Worm (Caenorhabditis elegans) whole organism, L1 larva: ENCODE results near the gene cest-25.

ENCODE experiments used
- F16B12.6 ChIP-seq: fragments of 150-350 bp; optimal IDR thresholded peaks from 2 replicates; lab custom pipeline; 2014; ENCODE audit warnings: missing biosample characterization, missing genetic modification characterization
- alr-1 ChIP-seq: fragments of 200-800 bp; sonication (Bioruptor generic); optimal IDR thresholded peaks from 2 replicates; lab custom pipeline; 2018; ENCODE audit warnings: borderline replicate concordance, mild to moderate bottlenecking, missing genetic modification characterization, missing compliant biosample characterization
- ama-1 ChIP-seq: fragments of 150-350 bp; optimal IDR thresholded peaks from 2 replicates; lab custom pipeline; 2014
- elt-3 ChIP-seq, 6 experiments: fragments of 150-350 bp in 1 of 6; sonication (generic microtip); optimal IDR thresholded peaks; 2 replicates each; lab custom pipeline; 2017 to 2018; ENCODE audit warnings: missing biosample characterization in 6 of 6, missing genetic modification characterization in 6 of 6, inconsistent platforms in 1 of 6
- fkh-10 ChIP-seq: sonication (generic microtip); optimal IDR thresholded peaks from 2 replicates; lab custom pipeline; 2017; ENCODE audit warnings: missing biosample characterization, missing genetic modification reagents, missing genetic modification characterization
- lir-3 ChIP-seq: sonication (generic microtip); optimal IDR thresholded peaks from 2 replicates; lab custom pipeline; 2016; ENCODE audit warnings: mild to moderate bottlenecking, missing genetic modification characterization, moderate library complexity, missing compliant biosample characterization; ENCODE audit not compliant: poor library complexity
- mdl-1 ChIP-seq, 2 experiments: fragments of 150-350 bp; optimal IDR thresholded peaks; 2 replicates each; lab custom pipeline; 2014 to 2017; ENCODE audit warnings: missing biosample characterization in 2 of 2, missing genetic modification characterization in 2 of 2, inconsistent platforms in 1 of 2
- mep-1 ChIP-seq: fragments of 150-350 bp; optimal IDR thresholded peaks from 2 replicates; lab custom pipeline; 2014; ENCODE audit warnings: missing biosample characterization, missing genetic modification characterization
- nhr-11 ChIP-seq: fragments of 150-350 bp; optimal IDR thresholded peaks from 2 replicates; lab custom pipeline; 2014; ENCODE audit warnings: missing biosample characterization, missing genetic modification characterization
- nhr-28 ChIP-seq: fragments of 150-350 bp; optimal IDR thresholded peaks from 2 replicates; lab custom pipeline; 2014; ENCODE audit warnings: missing biosample characterization, missing genetic modification characterization
- nhr-77 ChIP-seq: fragments of 150-350 bp; optimal IDR thresholded peaks from 2 replicates; lab custom pipeline; 2014; ENCODE audit warnings: missing biosample characterization, missing genetic modification characterization
- rnt-1 ChIP-seq: sonication (generic microtip); optimal IDR thresholded peaks from 2 replicates; lab custom pipeline; 2016; ENCODE audit warnings: mild to moderate bottlenecking, missing genetic modification characterization, moderate library complexity, missing compliant biosample characterization
- snu-23 ChIP-seq: sonication (generic microtip); optimal IDR thresholded peaks from 2 replicates; lab custom pipeline; 2016; ENCODE audit warnings: missing genetic modification characterization, missing compliant biosample characterization

DNA sequence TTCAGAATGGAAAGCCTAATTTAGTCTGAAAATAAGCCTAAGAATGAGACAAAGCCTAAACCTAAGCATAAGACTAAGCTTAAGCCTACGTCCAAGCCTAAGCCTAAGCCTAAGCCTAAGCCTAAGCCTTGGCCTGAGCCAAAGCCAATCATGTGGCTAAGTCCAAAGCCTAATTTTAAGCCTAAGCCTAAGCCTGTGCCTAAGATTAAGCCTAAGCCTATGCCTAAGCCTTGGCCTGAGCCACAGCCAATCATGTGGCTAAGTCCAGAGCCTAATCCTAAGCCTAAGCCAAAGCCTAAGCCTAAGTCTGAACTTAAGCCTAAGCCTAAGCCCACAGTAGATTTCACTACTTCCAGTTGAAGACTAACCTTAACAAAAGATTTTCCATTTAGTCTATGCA is 18.1 kb upstream of the cest-25 start:
- no peak for TF ChIP-seq alr-1
- no peak for TF ChIP-seq nhr-28 (tag; lab: Kevin White, UChicago)
- no peak for TF ChIP-seq mdl-1 (tag; optimal IDR thresholded peaks at IDR 0.05; lab: Kevin White, UChicago)
- no peak for TF ChIP-seq rnt-1
- no peak for TF ChIP-seq elt-3 (tag; optimal IDR thresholded peaks at IDR 0.05; lab: Kevin White, UChicago)
- TF ChIP-seq lir-3 (tag; lab: Kevin White, UChicago), result no peak
- TF ChIP-seq F16B12.6 (tag; lab: Kevin White, UChicago), result no peak
- no peak for TF ChIP-seq nhr-77 (tag; lab: Kevin White, UChicago)
- TF ChIP-seq mep-1, result no peak
- no peak for TF ChIP-seq nhr-11 (tag; lab: Kevin White, UChicago)
- no peak for TF ChIP-seq fkh-10 (GFP tag; lab: Kevin White, UChicago)
- TF ChIP-seq ama-1 (lab: Kevin White, UChicago), result no peak
- no peak for TF ChIP-seq snu-23 (GFP tag; lab: Kevin White, UChicago)
